Worm (Caenorhabditis elegans): ENCODE measurements around the gene dhs-16.
A peak's percentile ranks its signal among the peaks of the same experiment; 100 is the strongest.

Gene dhs-16

DNA sequence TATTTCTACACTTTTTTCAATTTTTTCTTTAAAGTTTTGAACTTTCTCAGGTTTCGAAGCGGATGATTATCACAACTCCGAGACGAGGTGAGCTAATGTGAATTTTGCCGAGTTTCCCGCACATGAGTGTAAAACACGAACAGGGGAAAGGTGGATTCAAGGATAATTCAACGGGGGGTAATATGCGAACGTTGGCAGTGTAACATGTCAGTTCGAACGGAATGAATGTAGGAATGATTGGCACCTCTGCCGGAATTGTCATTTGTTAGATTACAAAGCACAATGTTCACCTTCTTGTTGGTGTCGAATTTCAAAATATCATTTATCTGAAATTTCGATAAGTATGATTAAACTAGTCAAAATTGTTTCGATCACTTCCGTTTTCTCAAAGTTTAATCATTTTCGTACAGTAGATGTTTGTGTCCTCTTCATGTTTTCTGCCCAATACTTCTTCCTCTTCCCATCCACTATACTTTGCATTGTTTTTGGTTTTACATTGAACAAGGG is 35.5 kb downstream of the dhs-16 start, which contains the start of gene picc-1:
picc-1 (plus strand) TSS at position 51 of the 507 bp plus-strand sequence.
- TF ChIP-seq ceh-34 (tag; optimal IDR thresholded peaks at IDR 0.05) (peak; percentile 9), hlh-6 (tag; optimal IDR thresholded peaks at IDR 0.05) (no peak), unc-55 (GFP tag; optimal IDR thresholded peaks at IDR 0.05) (peak; percentile 76), ceh-18 (tag; optimal IDR thresholded peaks at IDR 0.05) (no peak)

ce11 chrV:6022076-6022475 is 38.5 kb downstream of the dhs-16 start:
- no peak for TF ChIP-seq C08G9.2 (tag; optimal IDR thresholded peaks at IDR 0.05)
- no peak for TF ChIP-seq ceh-2 (tag; optimal IDR thresholded peaks at IDR 0.05)
- TF ChIP-seq che-1 (tag; optimal IDR thresholded peaks at IDR 0.05), result no peak
- no peak for TF ChIP-seq dve-1 (tag; optimal IDR thresholded peaks at IDR 0.05)
- no peak for TF ChIP-seq pax-1 (tag; optimal IDR thresholded peaks at IDR 0.05)
- TF ChIP-seq unc-3 (GFP tag; conservative IDR thresholded peaks at IDR 0.05), result no peak
- no peak for TF ChIP-seq unc-3 (tag; optimal IDR thresholded peaks at IDR 0.05)
- TF ChIP-seq gmeb-2 (tag; optimal IDR thresholded peaks at IDR 0.05), result no peak
- no peak for TF ChIP-seq eyg-1 (tag; optimal IDR thresholded peaks at IDR 0.05)
- no peak for TF ChIP-seq mec-3 (tag; optimal IDR thresholded peaks at IDR 0.05; ENCODE audit: borderline replicate concordance)
- no peak for TF ChIP-seq C38D4.7 (GFP tag; optimal IDR thresholded peaks at IDR 0.05)
- no peak for TF ChIP-seq pag-3 (tag; optimal IDR thresholded peaks at IDR 0.05; ENCODE audit: borderline replicate concordance)
- TF ChIP-seq ceh-22 (tag; optimal IDR thresholded peaks at IDR 0.05), result no peak
- TF ChIP-seq nhr-11 (tag; optimal IDR thresholded peaks at IDR 0.05), result no peak
- no peak for TF ChIP-seq nhr-232 (tag; optimal IDR thresholded peaks at IDR 0.05)
- TF ChIP-seq hlh-30 (tag; optimal IDR thresholded peaks at IDR 0.05; ENCODE audit: insufficient read depth), result no peak

ce11 chrV:6030559-6030975 is 47.0 kb downstream of the dhs-16 start:
- TF ChIP-seq tbx-2 (tag; optimal IDR thresholded peaks at IDR 0.05), result peak; percentile 22
- TF ChIP-seq unc-55 (GFP tag; optimal IDR thresholded peaks at IDR 0.05), result peak; percentile 68
- TF ChIP-seq F13H6.1 (tag; optimal IDR thresholded peaks at IDR 0.05), result no peak
- TF ChIP-seq ceh-18 (tag; optimal IDR thresholded peaks at IDR 0.05), result peak; percentile 78
- peak; percentile 32 for TF ChIP-seq C08G9.2 (tag; optimal IDR thresholded peaks at IDR 0.05)
- no peak for TF ChIP-seq ttx-3 (tag; optimal IDR thresholded peaks at IDR 0.05)
- peak; percentile 30 for TF ChIP-seq ceh-31 (tag; optimal IDR thresholded peaks at IDR 0.05)
- TF ChIP-seq ceh-14 (tag; optimal IDR thresholded peaks at IDR 0.05), result no peak
- TF ChIP-seq unc-42 (tag; optimal IDR thresholded peaks at IDR 0.05), result peak; percentile 24
- no peak for TF ChIP-seq Y22D7AL.16 (tag; optimal IDR thresholded peaks at IDR 0.05)
- peak; percentile 68 for TF ChIP-seq rnt-1 (tag; optimal IDR thresholded peaks at IDR 0.05)
- TF ChIP-seq ceh-34 (tag; optimal IDR thresholded peaks at IDR 0.05), result peak; percentile 70
- no peak for TF ChIP-seq C38D4.7 (GFP tag; optimal IDR thresholded peaks at IDR 0.05)
- peak; percentile 10 for TF ChIP-seq nfya-1 (tag; optimal IDR thresholded peaks at IDR 0.05)
- TF ChIP-seq syd-9 (tag; optimal IDR thresholded peaks at IDR 0.05), result peak; percentile 36

DNA sequence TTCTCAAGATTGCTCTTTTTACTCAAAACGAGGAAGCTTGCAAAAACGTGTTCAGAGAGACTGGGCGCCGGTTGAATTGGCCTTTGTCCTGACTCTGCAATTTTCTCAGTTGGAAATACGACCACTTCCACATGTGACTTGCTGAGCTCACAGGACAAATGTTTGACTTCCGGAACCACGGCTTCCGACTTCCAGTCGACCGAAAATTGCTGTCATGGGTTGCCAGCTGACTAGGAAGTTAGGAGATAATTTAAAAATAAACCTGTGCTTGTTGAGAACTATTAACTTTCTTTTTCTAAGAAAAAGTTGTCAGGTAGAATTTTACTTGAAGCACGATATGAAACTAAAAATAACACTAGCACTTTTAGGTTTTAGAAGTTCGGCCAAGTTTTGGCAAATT is 48.0 kb downstream of the dhs-16 start:
- TF ChIP-seq sox-2 (GFP tag; IDR thresholded peaks at IDR 0.05) (no peak), pros-1 (tag; optimal IDR thresholded peaks at IDR 0.05) (no peak), ceh-19 (GFP tag; optimal IDR thresholded peaks at IDR 0.05) (no peak), ceh-2 (tag; optimal IDR thresholded peaks at IDR 0.05) (no peak), nfya-1 (tag; optimal IDR thresholded peaks at IDR 0.05) (no peak), ztf-16 (tag; optimal IDR thresholded peaks at IDR 0.05) (no peak), hlh-8 (tag; optimal IDR thresholded peaks at IDR 0.05) (no peak), ref-2 (tag; optimal IDR thresholded peaks at IDR 0.05) (no peak), sdc-2 (tag; optimal IDR thresholded peaks at IDR 0.05) (no peak)
